Worm (Caenorhabditis elegans) whole organism, mixed stage, embryonic: ENCODE results near the gene F41G4.13.

Source experiments
- blmp-1 ChIP-seq: fragments of 150-350 bp; optimal IDR thresholded peaks from 2 replicates; lab custom pipeline; 2014; ENCODE audit warnings: missing biosample characterization, missing genetic modification characterization
- elt-1 ChIP-seq: sonication (generic microtip); optimal IDR thresholded peaks from 2 replicates; lab custom pipeline; 2017; ENCODE audit warnings: missing genetic modification characterization, mild to moderate bottlenecking, missing compliant biosample characterization, antibody characterized with exemption, moderate library complexity, borderline replicate concordance; ENCODE audit not compliant: insufficient read depth
- flh-1 ChIP-seq: fragments of 200-800 bp; sonication (Bioruptor generic); optimal IDR thresholded peaks from 2 replicates; lab custom pipeline; 2018; ENCODE audit warnings: mild to moderate bottlenecking, missing genetic modification characterization, moderate library complexity, missing compliant biosample characterization
- ham-2 ChIP-seq: fragments of 200-800 bp; sonication (Bioruptor generic); optimal IDR thresholded peaks from 2 replicates; lab custom pipeline; 2018; ENCODE audit warnings: mild to moderate bottlenecking, missing genetic modification characterization, missing compliant biosample characterization
- lin-32 ChIP-seq: fragments of 200-800 bp; sonication (Bioruptor generic); optimal IDR thresholded peaks from 2 replicates; lab custom pipeline; 2018; ENCODE audit warnings: mild to moderate bottlenecking, missing genetic modification characterization, missing compliant biosample characterization
- nhr-237 ChIP-seq: fragments of 150-350 bp; optimal IDR thresholded peaks from 2 replicates; lab custom pipeline; 2014; ENCODE audit warnings: missing biosample characterization, missing genetic modification characterization
- nhr-76 ChIP-seq: sonication (generic microtip); optimal IDR thresholded peaks from 2 replicates; lab custom pipeline; 2017; ENCODE audit warnings: missing biosample characterization, missing genetic modification characterization
- pha-4 ChIP-seq: fragments of 150-350 bp; optimal IDR thresholded peaks from 2 replicates; lab custom pipeline; 2018; ENCODE audit warnings: missing biosample characterization, missing genetic modification reagents, missing genetic modification characterization
- sptf-1 ChIP-seq: sonication (generic microtip); optimal IDR thresholded peaks from 2 replicates; lab custom pipeline; 2017; ENCODE audit warnings: mild to moderate bottlenecking, missing genetic modification characterization, moderate library complexity, missing compliant biosample characterization
- unc-62 ChIP-seq: fragments of 150-350 bp; optimal IDR thresholded peaks from 2 replicates; lab custom pipeline; 2014; ENCODE audit warnings: missing biosample characterization, missing genetic modification reagents, missing genetic modification characterization

DNA sequence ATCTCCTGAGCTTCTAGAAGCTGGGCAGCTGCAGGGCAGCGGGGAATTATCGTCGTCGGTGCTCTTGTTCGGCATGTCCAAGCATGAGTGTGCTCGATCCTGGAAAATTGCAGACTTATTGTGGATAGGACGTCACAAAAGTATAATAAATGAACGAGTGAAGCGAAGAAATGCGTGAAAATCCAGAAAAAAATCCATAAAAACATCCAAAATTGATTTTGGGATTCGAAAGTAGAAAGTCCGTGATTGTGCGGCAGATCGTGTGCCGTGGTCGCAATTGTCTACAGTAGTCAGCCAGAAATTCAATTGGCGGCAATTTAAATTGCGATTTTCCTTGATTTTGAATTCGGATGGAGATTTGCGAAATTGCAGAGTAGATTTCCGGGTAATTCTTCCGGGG, 1.7 kb upstream of the F41G4.13 start, which contains the start of gene F41G4.7:
- no peak for TF ChIP-seq ham-2
- TF ChIP-seq blmp-1 (tag; lab: Kevin White, UChicago) = no peak
- TF ChIP-seq nhr-237 = no peak
- TF ChIP-seq sptf-1 (tag; lab: Kevin White, UChicago) = no peak
- no peak for TF ChIP-seq pha-4 (tag; lab: Kevin White, UChicago)
- TF ChIP-seq lin-32 (GFP tag; lab: Kevin White, UChicago) = no peak
- TF ChIP-seq elt-1 (tag; lab: Kevin White, UChicago) = no peak
- no peak for TF ChIP-seq unc-62 (GFP tag; lab: Kevin White, UChicago)
- no peak for TF ChIP-seq nhr-76 (tag; lab: Kevin White, UChicago)
- TF ChIP-seq flh-1 (GFP tag; lab: Kevin White, UChicago) = no peak
